Worm (Caenorhabditis elegans): Measurements from ENCODE around the gene W08F4.5.

DNA sequence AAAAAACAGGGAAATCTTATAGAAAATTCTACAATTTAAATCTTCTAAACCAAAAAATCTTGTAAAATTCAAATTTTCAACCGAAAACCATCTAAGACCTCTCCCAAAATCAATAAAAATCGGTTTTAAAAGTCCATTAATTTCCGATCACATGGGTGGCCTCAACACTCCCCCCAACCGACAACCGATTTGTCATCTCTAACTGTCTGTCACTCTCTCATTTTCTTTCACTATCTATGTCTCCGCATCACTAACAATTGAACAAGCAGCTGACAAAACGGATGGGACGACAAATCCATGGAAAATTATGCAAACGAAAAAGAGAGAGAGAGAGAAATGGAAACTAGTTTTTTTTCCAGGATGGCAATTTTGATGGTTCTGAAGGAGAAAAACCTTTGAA, 34.3 kb upstream of the W08F4.5 start:
- no peak for TF ChIP-seq W03F9.2 (tag; optimal IDR thresholded peaks at IDR 0.05)
- no peak for TF ChIP-seq him-1 (tag; optimal IDR thresholded peaks at IDR 0.05)
- TF ChIP-seq dao-5 (tag; optimal IDR thresholded peaks at IDR 0.05) = no peak

Data from whole organism, L4/young adult.